Worm (Caenorhabditis elegans) whole organism, L4 larva: ENCODE data around the gene aars-1.

Source experiments
- D1046.2 ChIP-seq: fragments of 200-800 bp; sonication (Bioruptor generic); IDR thresholded peaks from 2 replicates; pipeline ENCODE4 v1.3.6; 2022; ENCODE audit warnings: missing genetic modification characterization, missing compliant biosample characterization
- F37D6.2 ChIP-seq: sonication (generic microtip); optimal IDR thresholded peaks from 2 replicates; lab custom pipeline; 2016; ENCODE audit warnings: mild to moderate bottlenecking, missing genetic modification characterization, missing compliant biosample characterization
- F44E2.7 ChIP-seq: fragments of 200-800 bp; sonication (Bioruptor generic); IDR thresholded peaks from 2 replicates; pipeline ENCODE4 v2.1.2; 2022; ENCODE audit warnings: missing genetic modification characterization, missing compliant biosample characterization
- F49E8.2 ChIP-seq: sonication (generic microtip); optimal IDR thresholded peaks from 2 replicates; lab custom pipeline; 2016; ENCODE audit warnings: missing compliant biosample characterization, mild to moderate bottlenecking, missing genetic modification characterization, borderline replicate concordance
- T20F7.1 ChIP-seq: fragments of 200-800 bp; sonication (Bioruptor generic); optimal IDR thresholded peaks from 2 replicates; lab custom pipeline; 2018; ENCODE audit warnings: mild to moderate bottlenecking, missing genetic modification characterization, missing compliant biosample characterization
- T26A8.4 ChIP-seq: fragments of 200-800 bp; sonication (Bioruptor generic); IDR thresholded peaks from 2 replicates; pipeline ENCODE4 v1.3.6; 2022; ENCODE audit warnings: missing genetic modification characterization, missing compliant biosample characterization
- Y105C5A.15 ChIP-seq: fragments of 200-800 bp; sonication (Bioruptor generic); IDR thresholded peaks from 2 replicates; pipeline ENCODE4 v1.3.6; 2022; ENCODE audit warnings: missing genetic modification characterization, missing compliant biosample characterization
- Y48G9A.11 ChIP-seq: fragments of 200-800 bp; sonication (Bioruptor generic); IDR thresholded peaks from 2 replicates; pipeline ENCODE4 v1.3.6; 2022; ENCODE audit warnings: missing genetic modification reagents, missing genetic modification characterization, missing compliant biosample characterization
- aha-1 ChIP-seq: fragments of 150-350 bp; peaks from one replicate; lab custom pipeline; 2014; ENCODE audit warnings: missing biosample characterization, missing genetic modification characterization
- aly-2 ChIP-seq: sonication (generic microtip); optimal IDR thresholded peaks from 2 replicates; lab custom pipeline; 2018; ENCODE audit warnings: missing biosample characterization, missing genetic modification characterization
- arid-1 ChIP-seq: fragments of 200-800 bp; sonication (Bioruptor generic); conservative IDR thresholded peaks from 2 replicates; pipeline ENCODE4 v1.3.6; 2022; ENCODE audit warnings: missing genetic modification reagents, missing genetic modification characterization, missing compliant biosample characterization
- ceh-20 ChIP-seq: fragments of 200-800 bp; sonication (Bioruptor generic); IDR thresholded peaks from 2 replicates; pipeline ENCODE4 v1.3.6; 2022; ENCODE audit warnings: missing genetic modification reagents, missing genetic modification characterization, missing compliant biosample characterization
- ceh-28 ChIP-seq: fragments of 150-350 bp; optimal IDR thresholded peaks from 2 replicates; lab custom pipeline; 2014; ENCODE audit warnings: missing biosample characterization, missing genetic modification reagents, missing genetic modification characterization
- ceh-44 ChIP-seq: fragments of 200-800 bp; sonication (Bioruptor generic); IDR thresholded peaks from 2 replicates; pipeline ENCODE4 v1.3.6; 2022; ENCODE audit warnings: missing genetic modification reagents, missing genetic modification characterization, missing compliant biosample characterization
- cey-2 ChIP-seq: sonication (generic microtip); optimal IDR thresholded peaks from 3 replicates; lab custom pipeline; 2017; ENCODE audit warnings: missing genetic modification characterization, mild to moderate bottlenecking, missing compliant biosample characterization, antibody characterized with exemption, borderline replicate concordance; ENCODE audit not compliant: insufficient read depth
- daf-19 ChIP-seq: fragments of 200-800 bp; sonication (Bioruptor generic); conservative IDR thresholded peaks from 2 replicates; pipeline ENCODE4 v1.3.6; 2022; ENCODE audit warnings: missing genetic modification characterization, missing compliant biosample characterization
- daf-8 ChIP-seq: fragments of 200-800 bp; sonication (Bioruptor generic); IDR thresholded peaks from 2 replicates; pipeline ENCODE4 v1.3.6; 2022; ENCODE audit warnings: missing genetic modification characterization, missing compliant biosample characterization
- dmd-8 ChIP-seq: fragments of 200-800 bp; sonication (Bioruptor generic); IDR thresholded peaks from 2 replicates; pipeline ENCODE4 v1.3.6; 2022; ENCODE audit warnings: missing genetic modification characterization, missing compliant biosample characterization
- dpl-1 ChIP-seq: fragments of 150-350 bp; optimal IDR thresholded peaks from 2 replicates; lab custom pipeline; 2014; ENCODE audit warnings: missing biosample characterization, missing genetic modification reagents, missing genetic modification characterization
- duxl-1 ChIP-seq: sonication (generic microtip); optimal IDR thresholded peaks from 2 replicates; lab custom pipeline; 2016; ENCODE audit warnings: mild to moderate bottlenecking, missing genetic modification characterization, moderate library complexity, missing compliant biosample characterization; ENCODE audit not compliant: poor library complexity
- dve-1 ChIP-seq: sonication (generic microtip); optimal IDR thresholded peaks from 2 replicates; lab custom pipeline; 2017; ENCODE audit warnings: antibody characterized with exemption, mild to moderate bottlenecking, missing genetic modification characterization, missing compliant biosample characterization; ENCODE audit not compliant: insufficient read depth
- fkh-10 ChIP-seq: fragments of 150-350 bp; optimal IDR thresholded peaks from 2 replicates; lab custom pipeline; 2014; ENCODE audit warnings: missing biosample characterization, missing genetic modification reagents, missing genetic modification characterization
- gei-8 ChIP-seq: fragments of 200-800 bp; sonication (Bioruptor generic); optimal IDR thresholded peaks from 2 replicates; lab custom pipeline; 2018; ENCODE audit warnings: mild to moderate bottlenecking, missing genetic modification characterization, missing compliant biosample characterization
- hmg-1.1 ChIP-seq: fragments of 200-800 bp; sonication (Bioruptor generic); IDR thresholded peaks from 2 replicates; pipeline ENCODE4 v1.3.6; 2022; ENCODE audit warnings: missing genetic modification reagents, missing genetic modification characterization, missing compliant biosample characterization
- lsy-2 ChIP-seq, 2 experiments: fragments of 150-350 bp in 1 of 2; sonication (generic microtip) in 1 of 2; optimal IDR thresholded peaks; 2 replicates each; lab custom pipeline; 2014 to 2017; ENCODE audit warnings: missing biosample characterization in 2 of 2, missing genetic modification characterization in 2 of 2
- madf-5 ChIP-seq, 2 experiments: fragments of 200-800 bp; sonication (Bioruptor generic); IDR thresholded peaks; 2 replicates each; pipeline ENCODE4 v1.3.6; 2022; ENCODE audit warnings: missing compliant biosample characterization in 2 of 2, missing genetic modification characterization in 2 of 2
- mdt-29 ChIP-seq: fragments of 200-800 bp; sonication (Bioruptor generic); IDR thresholded peaks from 2 replicates; pipeline ENCODE4 v1.3.6; 2022; ENCODE audit warnings: missing genetic modification reagents, missing genetic modification characterization, missing compliant biosample characterization
- mep-1 ChIP-seq: fragments of 150-350 bp; sonication (generic microtip); optimal IDR thresholded peaks from 3 replicates; lab custom pipeline; 2014; ENCODE audit warnings: missing biosample characterization, missing genetic modification characterization
- mes-2 ChIP-seq: sonication (generic microtip); optimal IDR thresholded peaks from 2 replicates; lab custom pipeline; 2016; ENCODE audit warnings: missing genotype, mild to moderate bottlenecking, missing genetic modification characterization, missing compliant biosample characterization; ENCODE audit not compliant: poor library complexity, severe bottlenecking
- mxl-2 ChIP-seq: fragments of 200-800 bp; sonication (Bioruptor generic); conservative IDR thresholded peaks from 2 replicates; pipeline ENCODE4 v1.3.6; 2022; ENCODE audit warnings: missing genetic modification reagents, missing genetic modification characterization, missing compliant biosample characterization
- nhr-10 ChIP-seq: fragments of 150-350 bp; optimal IDR thresholded peaks from 2 replicates; lab custom pipeline; 2014; ENCODE audit warnings: missing biosample characterization, missing genetic modification characterization
- nhr-25 ChIP-seq: sonication (generic microtip); optimal IDR thresholded peaks from 2 replicates; lab custom pipeline; 2017; ENCODE audit warnings: missing genetic modification characterization, mild to moderate bottlenecking, missing compliant biosample characterization, antibody characterized with exemption, moderate library complexity, borderline replicate concordance; ENCODE audit not compliant: insufficient read depth
- nhr-28 ChIP-seq: fragments of 150-350 bp; optimal IDR thresholded peaks from 2 replicates; lab custom pipeline; 2014; ENCODE audit warnings: missing biosample characterization, missing genetic modification characterization
- nhr-48 ChIP-seq: sonication (generic microtip); optimal IDR thresholded peaks from 2 replicates; lab custom pipeline; 2016; ENCODE audit warnings: mild to moderate bottlenecking, missing genetic modification characterization, missing compliant biosample characterization
- nhr-76 ChIP-seq: fragments of 150-350 bp; optimal IDR thresholded peaks from 2 replicates; lab custom pipeline; 2014; ENCODE audit warnings: missing biosample characterization, missing genetic modification characterization
- nhr-77 ChIP-seq: fragments of 150-350 bp; optimal IDR thresholded peaks from 2 replicates; lab custom pipeline; 2014; ENCODE audit warnings: missing biosample characterization, missing genetic modification characterization
- pha-4 ChIP-seq, 2 experiments: fragments of 150-350 bp in 1 of 2; fragments of 200-800 bp in 1 of 2; sonication (Bioruptor generic) in 1 of 2; IDR thresholded peaks in 1 of 2; optimal IDR thresholded peaks in 1 of 2; 2 replicates each; pipeline versions ENCODE4 v1.3.6 to Lab custom; 2014 to 2022; ENCODE audit warnings: missing genetic modification characterization in 2 of 2, missing genetic modification reagents in 2 of 2, missing biosample characterization in 1 of 2, missing compliant biosample characterization in 1 of 2
- php-3 ChIP-seq: fragments of 200-800 bp; sonication (Bioruptor generic); IDR thresholded peaks from 2 replicates; pipeline ENCODE4 v1.3.6; 2022; ENCODE audit warnings: missing genetic modification reagents, missing genetic modification characterization, missing compliant biosample characterization
- pqm-1 ChIP-seq: sonication (generic microtip); optimal IDR thresholded peaks from 2 replicates; lab custom pipeline; 2017; ENCODE audit warnings: missing biosample characterization, missing genetic modification characterization
- saeg-2 ChIP-seq: fragments of 200-800 bp; sonication (Bioruptor generic); IDR thresholded peaks from 2 replicates; pipeline ENCODE4 v1.3.6; 2022; ENCODE audit warnings: missing genetic modification reagents, missing genetic modification characterization, missing compliant biosample characterization
- snpc-1.2 ChIP-seq: fragments of 200-800 bp; sonication (Bioruptor generic); IDR thresholded peaks from 2 replicates; pipeline ENCODE4 v1.3.6; 2022; ENCODE audit warnings: missing genetic modification reagents, missing genetic modification characterization, missing compliant biosample characterization
- snpc-4 ChIP-seq: fragments of 150-350 bp; optimal IDR thresholded peaks from 2 replicates; lab custom pipeline; 2014; ENCODE audit warnings: missing biosample characterization, missing genetic modification characterization
- spr-1 ChIP-seq: sonication (generic microtip); optimal IDR thresholded peaks from 2 replicates; lab custom pipeline; 2016; ENCODE audit warnings: mild to moderate bottlenecking, missing genetic modification characterization, missing compliant biosample characterization
- unc-39 ChIP-seq: sonication (generic microtip); optimal IDR thresholded peaks from 2 replicates; lab custom pipeline; 2017; ENCODE audit warnings: missing biosample characterization, missing genetic modification characterization
- unc-62 ChIP-seq, 3 experiments: fragments of 150-350 bp in 1 of 3; sonication (generic microtip); optimal IDR thresholded peaks in 2 of 3; peaks in 1 of 3; 1 replicate in 1 of 3; 2 replicates in 2 of 3; lab custom pipeline; 2014 to 2017; ENCODE audit warnings: missing biosample characterization in 3 of 3, missing genetic modification characterization in 3 of 3, missing genetic modification reagents in 3 of 3, missing genotype in 1 of 3
- zag-1 ChIP-seq: fragments of 150-350 bp; optimal IDR thresholded peaks from 2 replicates; lab custom pipeline; 2014; ENCODE audit warnings: missing biosample characterization, missing genetic modification characterization
- zfp-3 ChIP-seq: fragments of 200-800 bp; sonication (Bioruptor generic); conservative IDR thresholded peaks from 2 replicates; pipeline ENCODE4 v1.3.6; 2022; ENCODE audit warnings: missing genetic modification reagents, missing genetic modification characterization, missing compliant biosample characterization
- zip-11 ChIP-seq: fragments of 200-800 bp; sonication (Bioruptor generic); IDR thresholded peaks from 2 replicates; pipeline ENCODE4 v1.3.6; 2022; ENCODE audit warnings: missing genetic modification characterization, missing compliant biosample characterization
- ztf-7 ChIP-seq: fragments of 150-350 bp; optimal IDR thresholded peaks from 2 replicates; lab custom pipeline; 2014; ENCODE audit warnings: missing biosample characterization, missing genetic modification characterization

Gene aars-1

DNA sequence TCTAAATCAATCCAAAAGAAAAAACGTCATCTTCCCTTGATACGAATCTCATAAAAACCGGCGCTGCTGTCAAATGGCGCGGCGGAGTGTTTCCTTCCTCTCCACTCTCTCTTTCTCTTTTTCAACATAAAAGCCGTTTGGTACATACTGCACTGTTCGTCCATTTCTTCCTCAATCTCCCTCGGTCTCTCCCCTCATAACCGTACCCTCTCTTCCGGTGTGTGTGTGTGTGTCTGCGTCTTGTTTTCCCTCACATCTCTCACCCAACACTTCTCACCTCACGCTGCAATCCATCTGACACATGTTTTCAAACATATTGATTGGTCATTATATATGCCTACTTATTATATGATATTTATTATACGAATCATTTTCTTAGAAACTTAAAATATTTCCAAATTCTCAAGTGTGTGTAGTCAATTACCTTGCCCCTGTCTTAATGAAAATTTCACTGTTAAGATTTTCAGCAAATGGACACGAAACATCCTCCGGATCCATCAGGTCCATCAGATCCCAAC is at the start of gene aars-1, which contains the start of gene rga-1:
aars-1 (minus strand) TSS at position 71 of the 518 bp plus-strand sequence.
rga-1 (plus strand) TSS at position 468 of the 518 bp plus-strand sequence.
- no peak for TF ChIP-seq snpc-4 (tag; lab: Kevin White, UChicago)
- TF ChIP-seq zfp-3 (GFP tag; lab: Robert Waterston, UW): no peak
- peak; percentile 45; the same call in 1 of the 2 replicates for TF ChIP-seq hmg-1.1 (GFP tag; lab: Robert Waterston, UW)
- TF ChIP-seq saeg-2 (GFP tag; lab: Robert Waterston, UW): 0 out of 2 replicates have a peak, but pooled peaks have one; percentile 23
- TF ChIP-seq D1046.2 (GFP tag; lab: Robert Waterston, UW): no peak
- TF ChIP-seq F37D6.2: no peak
- no peak for TF ChIP-seq cey-2
- peak; percentile 74 for TF ChIP-seq php-3 (GFP tag; lab: Robert Waterston, UW)
- TF ChIP-seq nhr-76: no peak
- 0 out of 2 replicates have a peak, but pooled peaks have one; percentile 12 for TF ChIP-seq arid-1 (GFP tag; lab: Robert Waterston, UW)
- no peak for TF ChIP-seq nhr-25 (tag; lab: Kevin White, UChicago)
- no peak for TF ChIP-seq zag-1 (tag; lab: Kevin White, UChicago)
- TF ChIP-seq madf-5 (GFP tag; IDR thresholded peaks at IDR 0.05; lab: Robert Waterston, UW): no peak
- no peak for TF ChIP-seq Y48G9A.11 (GFP tag; lab: Robert Waterston, UW)
- no peak for TF ChIP-seq Y105C5A.15 (GFP tag; lab: Robert Waterston, UW)
- TF ChIP-seq nhr-48 (tag; lab: Kevin White, UChicago): peak; percentile 95
- TF ChIP-seq gei-8: no peak
- peak; percentile 96 for TF ChIP-seq aha-1
- TF ChIP-seq mxl-2 (GFP tag; lab: Robert Waterston, UW): no peak
- TF ChIP-seq ceh-28 (tag; lab: Kevin White, UChicago): peak; percentile 11
- TF ChIP-seq nhr-28 (tag; lab: Kevin White, UChicago): peak; percentile 86
- TF ChIP-seq daf-8 (GFP tag; lab: Robert Waterston, UW): no peak
- TF ChIP-seq ceh-44 (GFP tag; lab: Robert Waterston, UW): no peak
- TF ChIP-seq fkh-10 (GFP tag; lab: Kevin White, UChicago): no peak
- no peak for TF ChIP-seq snpc-1.2 (GFP tag; lab: Robert Waterston, UW)
- TF ChIP-seq zip-11 (GFP tag; lab: Robert Waterston, UW): no peak
- peak; percentile 20 for TF ChIP-seq nhr-77 (tag; lab: Kevin White, UChicago)
- TF ChIP-seq mep-1: peak; percentile 67
- peak; percentile 60 for TF ChIP-seq spr-1 (tag; lab: Kevin White, UChicago)
- peak; percentile 79 for TF ChIP-seq mes-2 (tag; lab: Kevin White, UChicago)
- TF ChIP-seq T26A8.4 (GFP tag; lab: Robert Waterston, UW): peak; percentile 63; the same call in 1 of the 2 replicates
- no peak for TF ChIP-seq duxl-1
- TF ChIP-seq dpl-1 (GFP tag; lab: Kevin White, UChicago): peak; percentile 54
- TF ChIP-seq lsy-2 (tag; optimal IDR thresholded peaks at IDR 0.05; lab: Kevin White, UChicago): peak in 1 of 2 experiments; percentile 72
- no peak for TF ChIP-seq aly-2 (tag; lab: Kevin White, UChicago)
- peak; percentile 31 for TF ChIP-seq nhr-10 (tag; lab: Kevin White, UChicago)
- TF ChIP-seq ztf-7 (tag; lab: Kevin White, UChicago): no peak
- peak; percentile 56 for TF ChIP-seq T20F7.1 (GFP tag; lab: Kevin White, UChicago)
- no peak for TF ChIP-seq F49E8.2 (tag; lab: Kevin White, UChicago)
- no peak for TF ChIP-seq unc-39 (tag; lab: Kevin White, UChicago)
- TF ChIP-seq dmd-8 (GFP tag; lab: Robert Waterston, UW): no peak
- TF ChIP-seq pqm-1 (tag; lab: Kevin White, UChicago): peak; percentile 46
- no peak for TF ChIP-seq daf-19 (GFP tag; lab: Robert Waterston, UW)
- TF ChIP-seq mdt-29: no peak
- peak; percentile 65; the same call in 1 of the 2 replicates for TF ChIP-seq pha-4 (GFP tag; IDR thresholded peaks at IDR 0.05; lab: Robert Waterston, UW)
- no peak for TF ChIP-seq pha-4 (tag; optimal IDR thresholded peaks at IDR 0.05; lab: Kevin White, UChicago)
- TF ChIP-seq ceh-20 (GFP tag; lab: Robert Waterston, UW): no peak
- TF ChIP-seq F44E2.7 (GFP tag; lab: Robert Waterston, UW): no peak
- peak in 1 of 2 experiments; percentile 97 for TF ChIP-seq unc-62 (GFP tag; optimal IDR thresholded peaks at IDR 0.05 in 1 of 2; lab: Kevin White, UChicago)
- no peak for TF ChIP-seq unc-62 (tag; optimal IDR thresholded peaks at IDR 0.05; lab: Kevin White, UChicago)
- TF ChIP-seq dve-1: peak; percentile 79
